Worm (Caenorhabditis elegans): ENCODE data around the gene K02A2.5.
A peak's percentile ranks its signal among the peaks of the same experiment; 100 is the strongest.

DNA sequence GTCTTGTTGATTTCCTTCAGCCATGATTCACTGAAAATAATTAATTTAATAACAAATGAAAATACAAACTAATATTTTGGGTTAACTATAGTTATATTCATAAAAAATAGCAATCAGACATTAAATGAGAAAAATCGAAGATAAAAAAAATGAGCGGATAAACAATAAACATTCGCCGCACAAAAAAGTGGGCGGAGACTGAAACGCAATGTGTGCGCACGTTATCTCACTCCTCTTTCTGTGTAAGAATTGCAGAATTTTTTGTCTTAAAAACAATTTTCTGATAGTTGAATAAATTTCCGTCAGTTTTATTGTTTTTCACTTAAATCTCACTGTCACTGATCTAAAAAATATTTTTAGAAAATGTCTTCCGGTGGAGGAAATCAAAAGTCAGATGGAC is 37.7 kb downstream of the K02A2.5 start, which contains the start of the genes mtch-1 and rpb-4:
- TF ChIP-seq med-1 (GFP tag; optimal IDR thresholded peaks at IDR 0.05; ENCODE audit: insufficient read depth) (peak; percentile 11), flt-1 (GFP tag; IDR thresholded peaks at IDR 0.05) (no peak), ztf-29 (GFP tag; IDR thresholded peaks at IDR 0.05) (no peak), tab-1 (GFP tag; IDR thresholded peaks at IDR 0.05) (no peak), klf-2 (GFP tag; conservative IDR thresholded peaks at IDR 0.05) (no peak), ref-1 (GFP tag; conservative IDR thresholded peaks at IDR 0.05) (no peak), ztf-23 (GFP tag; IDR thresholded peaks at IDR 0.05) (no peak), cog-1 (tag; optimal IDR thresholded peaks at IDR 0.05) (no peak), T22C8.4 (GFP tag; IDR thresholded peaks at IDR 0.05) (no peak)

All from whole organism, midembryonic.